Worm (Caenorhabditis elegans): ENCODE measurements around the gene nucb-1.

DNA sequence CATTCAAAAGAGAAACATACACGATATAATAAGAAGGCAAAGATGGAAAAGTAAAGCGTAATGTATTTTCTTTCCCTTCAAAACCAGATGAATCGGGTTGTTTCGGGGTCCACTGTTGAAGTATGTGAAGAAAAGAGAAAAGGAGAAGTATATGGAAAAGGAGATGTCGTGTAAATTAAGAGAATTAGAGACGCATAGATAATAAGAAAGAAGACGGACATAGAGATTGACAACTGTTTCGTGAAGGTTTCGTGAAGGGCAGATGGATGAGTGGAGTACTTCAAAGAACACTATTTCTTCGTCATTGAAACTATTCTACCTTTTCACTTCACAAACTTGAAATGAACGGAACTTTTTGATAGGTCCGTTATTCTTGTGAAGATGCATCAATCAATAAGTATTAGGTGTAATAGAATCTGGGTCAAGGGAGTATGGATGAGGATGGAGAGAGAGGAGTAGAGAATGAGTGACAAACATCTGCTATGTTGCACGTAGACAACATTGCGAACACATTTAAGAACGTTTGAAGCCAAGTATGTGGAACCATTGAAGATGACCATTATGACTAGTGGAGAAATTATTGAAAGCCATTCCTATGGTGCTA is 40.7 kb downstream of the nucb-1 start:
- no peak for TF ChIP-seq nhr-6 (tag; optimal IDR thresholded peaks at IDR 0.05)
- TF ChIP-seq ama-1 (optimal IDR thresholded peaks at IDR 0.05), result no peak
- TF ChIP-seq ztf-11 (tag; optimal IDR thresholded peaks at IDR 0.05), result no peak
- no peak for TF ChIP-seq unc-62 (GFP tag; optimal IDR thresholded peaks at IDR 0.05)
- no peak for TF ChIP-seq skn-1 (tag; optimal IDR thresholded peaks at IDR 0.05)
- no peak for TF ChIP-seq zag-1 (tag; optimal IDR thresholded peaks at IDR 0.05)
- no peak for TF ChIP-seq ceh-16 (tag; optimal IDR thresholded peaks at IDR 0.05)
- no peak for TF ChIP-seq elt-3 (tag; optimal IDR thresholded peaks at IDR 0.05)
